Fruit fly (Drosophila melanogaster) whole organism, prepupa: Measurements from ENCODE around the gene nebu.

ENCODE experiments used
- Blimp-1 ChIP-seq: fragments of 200-800 bp; sonication (Bioruptor generic); optimal IDR thresholded peaks from 3 replicates; lab custom pipeline; 2017; ENCODE audit warnings: missing biosample characterization, missing genetic modification characterization, mild to moderate bottlenecking, moderate library complexity, missing genetic modification reagents
- CG10631 ChIP-seq: fragments of 200-800 bp; sonication (Bioruptor generic); optimal IDR thresholded peaks from 2 replicates; lab custom pipeline; 2016; ENCODE audit warnings: missing biosample characterization, missing genetic modification characterization
- CG15336 ChIP-seq: fragments of 200-800 bp; sonication (Bioruptor generic); IDR thresholded peaks from 2 replicates; pipeline ENCODE4 v1.3.6; 2022; ENCODE audit warnings: missing biosample characterization, missing genetic modification characterization
- CG16779 ChIP-seq: fragments of 200-800 bp; sonication (Bioruptor generic); optimal IDR thresholded peaks from 3 replicates; lab custom pipeline; 2017; ENCODE audit warnings: missing biosample characterization, mild to moderate bottlenecking, missing genetic modification characterization
- CG3032 ChIP-seq: fragments of 200-800 bp; optimal IDR thresholded peaks from 2 replicates; lab custom pipeline; 2019; ENCODE audit warnings: missing biosample characterization, mild to moderate bottlenecking, missing genetic modification characterization, moderate library complexity
- CG32006 ChIP-seq: fragments of 200-800 bp; sonication (Bioruptor generic); optimal IDR thresholded peaks from 3 replicates; lab custom pipeline; 2017; ENCODE audit warnings: missing biosample characterization, mild to moderate bottlenecking, missing genetic modification characterization
- CG3919 ChIP-seq: fragments of 200-800 bp; sonication (Bioruptor generic); optimal IDR thresholded peaks from 3 replicates; lab custom pipeline; 2016; ENCODE audit warnings: missing biosample characterization, missing genetic modification characterization
- CG4318 ChIP-seq: fragments of 200-800 bp; sonication (Bioruptor generic); optimal IDR thresholded peaks from 3 replicates; lab custom pipeline; 2017; ENCODE audit warnings: missing biosample characterization, mild to moderate bottlenecking, missing genetic modification characterization
- CG6854 ChIP-seq: fragments of 200-800 bp; sonication (Bioruptor generic); optimal IDR thresholded peaks from 2 replicates; lab custom pipeline; 2017; ENCODE audit warnings: missing biosample characterization, mild to moderate bottlenecking, missing genetic modification characterization
- CG7368 ChIP-seq: fragments of 200-800 bp; sonication (Bioruptor generic); optimal IDR thresholded peaks from 3 replicates; lab custom pipeline; 2016; ENCODE audit warnings: missing biosample characterization, missing genetic modification characterization
- CG8119 ChIP-seq: fragments of 200-800 bp; sonication (Bioruptor generic); IDR thresholded peaks from 3 replicates; pipeline ENCODE4 v1.3.6; 2022; ENCODE audit warnings: missing biosample characterization, missing genetic modification characterization
- CG8319 ChIP-seq: fragments of 200-800 bp; sonication (Bioruptor generic); optimal IDR thresholded peaks from 3 replicates; lab custom pipeline; 2016; ENCODE audit warnings: missing biosample characterization, missing genetic modification characterization
- CG8632 ChIP-seq: fragments of 200-800 bp; sonication (Bioruptor generic); optimal IDR thresholded peaks from 3 replicates; lab custom pipeline; 2016; ENCODE audit warnings: missing biosample characterization, missing genetic modification characterization
- Eip75B ChIP-seq: fragments of 200-800 bp; sonication (Bioruptor generic); optimal IDR thresholded peaks from 3 replicates; lab custom pipeline; 2016; ENCODE audit warnings: missing biosample characterization, missing genetic modification characterization
- Eip78C ChIP-seq: fragments of 200-800 bp; sonication (Bioruptor generic); peaks from one replicate; lab custom pipeline; 2016; ENCODE audit warnings: missing biosample characterization, missing genetic modification characterization
- Eip93F ChIP-seq: fragments of 200-800 bp; sonication (Bioruptor generic); optimal IDR thresholded peaks from 2 replicates; lab custom pipeline; 2016; ENCODE audit warnings: missing biosample characterization, mild to moderate bottlenecking, missing genetic modification characterization
- Ets21C ChIP-seq: fragments of 200-800 bp; sonication (Bioruptor generic); optimal IDR thresholded peaks from 3 replicates; lab custom pipeline; 2016; ENCODE audit warnings: missing biosample characterization, missing genetic modification characterization
- Ets96B ChIP-seq: fragments of 200-800 bp; optimal IDR thresholded peaks from 2 replicates; lab custom pipeline; 2019; ENCODE audit warnings: missing biosample characterization, mild to moderate bottlenecking, missing genetic modification characterization, moderate library complexity
- Hr38 ChIP-seq: sonication (Bioruptor generic); optimal IDR thresholded peaks from 2 replicates; lab custom pipeline; 2016; ENCODE audit warnings: missing biosample characterization, missing genetic modification characterization
- Hr39 ChIP-seq: fragments of 200-800 bp; sonication (Bioruptor generic); optimal IDR thresholded peaks from 2 replicates; lab custom pipeline; 2016; ENCODE audit warnings: missing biosample characterization, missing genetic modification characterization
- Lpt ChIP-seq: fragments of 200-800 bp; sonication (Bioruptor generic); optimal IDR thresholded peaks from 3 replicates; lab custom pipeline; 2016; ENCODE audit warnings: missing biosample characterization, missing genetic modification characterization
- Met ChIP-seq: fragments of 200-800 bp; sonication (Bioruptor generic); optimal IDR thresholded peaks from 3 replicates; lab custom pipeline; 2016; ENCODE audit warnings: missing biosample characterization, missing genetic modification characterization
- OdsH ChIP-seq: fragments of 200-800 bp; sonication (Bioruptor generic); optimal IDR thresholded peaks from 3 replicates; lab custom pipeline; 2016; ENCODE audit warnings: missing biosample characterization, missing genetic modification characterization
- Smox ChIP-seq: fragments of 200-800 bp; sonication (Bioruptor generic); optimal IDR thresholded peaks from 3 replicates; lab custom pipeline; 2016; ENCODE audit warnings: missing biosample characterization, missing genetic modification characterization
- Sox102F ChIP-seq: fragments of 200-800 bp; sonication (Bioruptor generic); optimal IDR thresholded peaks from 2 replicates; lab custom pipeline; 2016; ENCODE audit warnings: missing biosample characterization, mild to moderate bottlenecking, missing genetic modification characterization
- Sox15 ChIP-seq: fragments of 200-800 bp; sonication (Bioruptor generic); optimal IDR thresholded peaks from 3 replicates; lab custom pipeline; 2016; ENCODE audit warnings: missing biosample characterization, missing genetic modification characterization
- achi ChIP-seq: fragments of 200-800 bp; sonication (Bioruptor generic); optimal IDR thresholded peaks from 3 replicates; lab custom pipeline; 2016; ENCODE audit warnings: missing biosample characterization, missing genetic modification characterization
- acj6 ChIP-seq: fragments of 200-800 bp; sonication (Bioruptor generic); optimal IDR thresholded peaks from 3 replicates; lab custom pipeline; 2016; ENCODE audit warnings: missing biosample characterization, missing genetic modification characterization
- cyc ChIP-seq: fragments of 200-800 bp; sonication (Bioruptor generic); optimal IDR thresholded peaks from 3 replicates; lab custom pipeline; 2016; ENCODE audit warnings: missing biosample characterization, missing genetic modification characterization
- dsx ChIP-seq: fragments of 200-800 bp; optimal IDR thresholded peaks from 3 replicates; lab custom pipeline; 2019; ENCODE audit warnings: missing biosample characterization, mild to moderate bottlenecking, missing genetic modification characterization, moderate library complexity; ENCODE audit not compliant: poor library complexity, severe bottlenecking
- esn ChIP-seq: fragments of 200-800 bp; sonication (Bioruptor generic); optimal IDR thresholded peaks from 2 replicates; lab custom pipeline; 2016; ENCODE audit warnings: missing biosample characterization, mild to moderate bottlenecking, missing genetic modification characterization, moderate library complexity
- fd85E ChIP-seq: fragments of 200-800 bp; sonication (Bioruptor generic); optimal IDR thresholded peaks from 3 replicates; lab custom pipeline; 2016; ENCODE audit warnings: missing biosample characterization, missing genetic modification characterization
- fkh ChIP-seq: fragments of 200-800 bp; sonication (Bioruptor generic); optimal IDR thresholded peaks from 3 replicates; lab custom pipeline; 2017; ENCODE audit warnings: missing biosample characterization, mild to moderate bottlenecking, missing genetic modification characterization, moderate library complexity
- pdm3 ChIP-seq: fragments of 200-800 bp; sonication (Bioruptor generic); optimal IDR thresholded peaks from 3 replicates; lab custom pipeline; 2016; ENCODE audit warnings: missing biosample characterization, missing genetic modification characterization
- spab ChIP-seq: fragments of 200-800 bp; sonication (Bioruptor generic); optimal IDR thresholded peaks from 2 replicates; lab custom pipeline; 2017; ENCODE audit warnings: missing biosample characterization, mild to moderate bottlenecking, missing genetic modification characterization, missing genetic modification reagents
- svp ChIP-seq: fragments of 200-800 bp; sonication (Bioruptor generic); peaks from one replicate; lab custom pipeline; 2016; ENCODE audit warnings: missing biosample characterization, missing genetic modification characterization
- topi ChIP-seq: fragments of 200-800 bp; sonication (Bioruptor generic); optimal IDR thresholded peaks from 3 replicates; lab custom pipeline; 2016; ENCODE audit warnings: missing biosample characterization, missing genetic modification characterization
- vri ChIP-seq: fragments of 200-800 bp; sonication (Bioruptor generic); optimal IDR thresholded peaks from 3 replicates; lab custom pipeline; 2016; ENCODE audit warnings: missing biosample characterization, mild to moderate bottlenecking, missing genetic modification characterization

The nebu gene

dm6 chr3L:12843056-12843799, at the start of gene nebu (continued):
- TF ChIP-seq Hr39 (peak; percentile 99), fd85E (GFP tag; lab: Kevin White, UChicago) (peak; percentile 96), pdm3 (GFP tag; lab: Kevin White, UChicago) (peak; percentile 98), dsx (GFP tag; lab: Kevin White, UChicago) (peak; percentile 98), CG8632 (GFP tag; lab: Kevin White, UChicago) (peak; percentile 98), Eip78C (peak; percentile 100), svp (GFP tag; lab: Kevin White, UChicago) (peak; percentile 100), Sox15 (GFP tag; lab: Kevin White, UChicago) (peak; percentile 98), CG8319 (GFP tag; lab: Kevin White, UChicago) (peak; percentile 98), CG7368 (GFP tag; lab: Kevin White, UChicago) (peak; percentile 98)
- TF ChIP-seq, all 60 proteins: peak for 60

dm6 chr3L:12889353-12889820, 46.5 kb upstream of the nebu start, which contains the start of gene CG43894:
TSS of gene CG43894 (plus strand) at chr3L:12889770.
- TF ChIP-seq vri (GFP tag; lab: Kevin White, UChicago) (peak; percentile 89), CG3919 (no peak), Ets21C (no peak), Blimp-1 (no peak), Eip93F (GFP tag; lab: Kevin White, UChicago) (peak; percentile 91), Sox102F (GFP tag; lab: Kevin White, UChicago) (no peak), fkh (GFP tag; lab: Kevin White, UChicago) (peak; percentile 75), svp (GFP tag; lab: Kevin White, UChicago) (peak; percentile 33)

dm6 chr3L:12884680-12885079, 41.8 kb upstream of the nebu start, which contains the start of gene CG14120:
TSS of gene CG14120 (plus strand) at chr3L:12885039.
- TF ChIP-seq vri (GFP tag; lab: Kevin White, UChicago) (peak; percentile 81), CG32006 (no peak)

dm6 chr3L:12874211-12874610, 31.3 kb upstream of the nebu start:
- TF ChIP-seq CG3032 (tag; lab: Kevin White, UChicago), result no peak

- TF ChIP-seq Lpt (GFP tag; lab: Kevin White, UChicago) (no peak), Hr38 (GFP tag; lab: Kevin White, UChicago) (no peak), CG4318 (GFP tag; lab: Kevin White, UChicago) (no peak), Sox15 (GFP tag; lab: Kevin White, UChicago) (no peak), CG16779 (tag; lab: Kevin White, UChicago) (no peak), fkh (GFP tag; lab: Kevin White, UChicago) (no peak), spab (GFP tag; lab: Kevin White, UChicago) (no peak), OdsH (GFP tag; lab: Kevin White, UChicago) (no peak), CG15336 (GFP tag; lab: Robert Waterston, UW) (no peak), CG3919 (no peak)
These were observed 25.1 kb upstream of the nebu start for dm6 chr3L:12867956-12868443.

dm6 chr3L:12864472-12864871, 21.6 kb upstream of the nebu start:
- TF ChIP-seq CG16779 (tag; lab: Kevin White, UChicago) (no peak), CG7368 (GFP tag; lab: Kevin White, UChicago) (no peak), fd85E (GFP tag; lab: Kevin White, UChicago) (no peak), Ets21C (no peak), CG10631 (no peak), achi (GFP tag; lab: Kevin White, UChicago) (no peak), Eip78C (no peak), cyc (GFP tag; lab: Kevin White, UChicago) (no peak), CG3032 (tag; lab: Kevin White, UChicago) (no peak), acj6 (no peak), CG6854 (no peak), Met (GFP tag; lab: Kevin White, UChicago) (no peak), fkh (GFP tag; lab: Kevin White, UChicago) (no peak), Eip75B (no peak), Smox (GFP tag; lab: Kevin White, UChicago) (no peak), CG8119 (GFP tag; lab: Robert Waterston, UW) (no peak), esn (no peak), topi (GFP tag; lab: Kevin White, UChicago) (no peak), Ets96B (tag; lab: Kevin White, UChicago) (no peak), spab (GFP tag; lab: Kevin White, UChicago) (no peak)
